Worm (Caenorhabditis elegans) whole organism, mixed stage, embryonic: Measurements from ENCODE around the gene btb-12.

ENCODE experiments used
- elt-3 ChIP-seq: fragments of 150-350 bp; optimal IDR thresholded peaks from 2 replicates; lab custom pipeline; 2014; ENCODE audit warnings: missing biosample characterization, missing genetic modification characterization
- lin-13 ChIP-seq: fragments of 150-350 bp; optimal IDR thresholded peaks from 2 replicates; lab custom pipeline; 2014; ENCODE audit warnings: missing biosample characterization, missing genetic modification characterization
- mep-1 ChIP-seq: fragments of 150-350 bp; optimal IDR thresholded peaks from 2 replicates; lab custom pipeline; 2017; ENCODE audit warnings: missing biosample characterization, missing genetic modification reagents, missing genetic modification characterization, inconsistent platforms
- nhr-12 ChIP-seq: fragments of 150-350 bp; optimal IDR thresholded peaks from 2 replicates; lab custom pipeline; 2014; ENCODE audit warnings: missing biosample characterization, missing genetic modification characterization
- nhr-28 ChIP-seq: fragments of 150-350 bp; optimal IDR thresholded peaks from 2 replicates; lab custom pipeline; 2014; ENCODE audit warnings: missing biosample characterization, missing genetic modification characterization
- sem-2 ChIP-seq: fragments of 200-800 bp; sonication (Bioruptor generic); optimal IDR thresholded peaks from 2 replicates; lab custom pipeline; 2018; ENCODE audit warnings: mild to moderate bottlenecking, missing genetic modification characterization, missing compliant biosample characterization
- snpc-4 ChIP-seq: fragments of 150-350 bp; optimal IDR thresholded peaks from 2 replicates; lab custom pipeline; 2014; ENCODE audit warnings: missing biosample characterization, missing genetic modification characterization
- unc-39 ChIP-seq: fragments of 150-350 bp; optimal IDR thresholded peaks from 2 replicates; lab custom pipeline; 2014; ENCODE audit warnings: missing biosample characterization, missing genetic modification characterization
- unc-62 ChIP-seq: fragments of 150-350 bp; optimal IDR thresholded peaks from 2 replicates; lab custom pipeline; 2014; ENCODE audit warnings: missing biosample characterization, missing genetic modification reagents, missing genetic modification characterization
- ztf-11 ChIP-seq: fragments of 150-350 bp; optimal IDR thresholded peaks from 2 replicates; lab custom pipeline; 2014; ENCODE audit warnings: missing biosample characterization, missing genetic modification characterization

ce11 chrII:1606079-1606478 lies 48.9 kb upstream of the btb-12 start, which contains the start of gene bath-33:
- TF ChIP-seq nhr-12 (tag; lab: Kevin White, UChicago) (no peak), unc-39 (tag; lab: Kevin White, UChicago) (no peak), elt-3 (tag; lab: Kevin White, UChicago) (no peak), snpc-4 (tag; lab: Kevin White, UChicago) (no peak), unc-62 (no peak), lin-13 (tag; lab: Kevin White, UChicago) (no peak), nhr-28 (tag; lab: Kevin White, UChicago) (no peak), mep-1 (tag; lab: Kevin White, UChicago) (no peak), sem-2 (no peak), ztf-11 (tag; lab: Kevin White, UChicago) (no peak)
